Fruit fly (Drosophila melanogaster) whole organism, adult: ENCODE results near the gene CG34171.

Source experiments
- CG1620 ChIP-seq: fragments of 200-800 bp; sonication (Bioruptor generic); optimal IDR thresholded peaks from 2 replicates; lab custom pipeline; 2016; ENCODE audit warnings: missing biosample characterization, missing genetic modification characterization
- Mnt ChIP-seq: fragments of 200-800 bp; sonication (Bioruptor generic); optimal IDR thresholded peaks from 2 replicates; lab custom pipeline; 2016; ENCODE audit warnings: missing biosample characterization, mild to moderate bottlenecking, missing genetic modification characterization
- pad ChIP-seq: fragments of 200-800 bp; sonication (Bioruptor generic); optimal IDR thresholded peaks from 3 replicates; lab custom pipeline; 2017; ENCODE audit warnings: missing biosample characterization, missing genetic modification characterization, mild to moderate bottlenecking, moderate library complexity, missing genetic modification reagents

DNA sequence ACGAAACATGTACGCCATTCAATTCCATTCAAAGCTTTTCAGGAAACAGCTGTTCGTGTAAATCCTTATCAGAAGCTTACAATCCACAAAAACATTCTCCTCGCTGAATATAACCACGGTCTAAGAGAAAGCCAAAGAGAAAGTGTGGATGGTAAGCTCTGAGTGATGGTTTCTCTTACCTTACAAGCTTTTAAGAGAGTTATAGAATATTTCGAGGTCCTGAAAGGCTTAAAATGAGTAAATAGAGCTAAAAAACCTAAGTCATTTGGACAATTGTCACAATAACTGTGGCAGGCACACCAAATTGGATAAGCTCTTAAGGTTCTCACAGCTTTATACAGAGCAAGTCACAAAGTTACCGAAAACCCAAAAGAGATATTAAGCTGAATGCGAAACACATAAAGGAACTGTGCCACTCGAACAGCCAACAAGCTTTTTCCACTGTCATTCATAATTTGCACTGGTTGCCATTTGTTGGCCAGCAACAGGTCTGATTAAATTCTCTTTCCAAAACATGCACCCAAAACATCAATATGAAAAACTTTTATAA is 17.0 kb downstream of the CG34171 start:
- TF ChIP-seq Mnt: no peak
- TF ChIP-seq CG1620 (GFP tag; lab: Kevin White, UChicago): no peak
- no peak for TF ChIP-seq pad (GFP tag; lab: Kevin White, UChicago)
